Worm (Caenorhabditis elegans): ENCODE measurements around the gene T23F11.6.

DNA sequence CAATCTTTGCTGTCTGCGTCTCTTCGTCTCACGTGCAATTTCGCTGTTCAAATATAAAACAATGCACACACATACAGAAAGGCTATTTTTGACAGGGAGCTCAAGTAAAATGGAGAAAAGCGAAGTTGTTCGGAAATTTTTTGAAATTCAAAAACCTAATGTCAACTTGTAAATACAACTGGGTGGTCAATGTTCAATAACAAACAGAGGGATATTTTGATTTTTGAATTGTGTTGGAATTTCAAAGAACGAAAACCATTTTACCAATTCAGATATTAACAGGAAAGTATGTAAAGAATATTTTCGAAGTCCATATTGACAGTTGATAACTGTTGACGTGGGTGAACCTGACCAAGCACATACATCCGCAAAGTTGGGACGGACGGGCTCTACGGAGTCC lies 40.6 kb upstream of the T23F11.6 start, which contains the start of gene tag-243:
- TF ChIP-seq tbx-2 (tag; optimal IDR thresholded peaks at IDR 0.05), result no peak
- no peak for TF ChIP-seq egl-27 (tag; optimal IDR thresholded peaks at IDR 0.05)
- no peak for TF ChIP-seq ztf-11 (tag; optimal IDR thresholded peaks at IDR 0.05)
- TF ChIP-seq ceh-82 (tag; optimal IDR thresholded peaks at IDR 0.05), result no peak
- no peak for TF ChIP-seq ces-1 (GFP tag; optimal IDR thresholded peaks at IDR 0.05)
- no peak for TF ChIP-seq nhr-85 (tag)
- TF ChIP-seq vab-15 (tag; optimal IDR thresholded peaks at IDR 0.05), result no peak
- TF ChIP-seq jun-1 (tag; optimal IDR thresholded peaks at IDR 0.05), result no peak
- no peak for TF ChIP-seq ama-1 (optimal IDR thresholded peaks at IDR 0.05)
- TF ChIP-seq nhr-28 (tag; optimal IDR thresholded peaks at IDR 0.05), result no peak
- TF ChIP-seq pag-3 (tag; optimal IDR thresholded peaks at IDR 0.05; ENCODE audit: borderline replicate concordance, insufficient read depth), result no peak
- TF ChIP-seq ztf-4 (tag; optimal IDR thresholded peaks at IDR 0.05), result no peak
- TF ChIP-seq sox-4 (tag; optimal IDR thresholded peaks at IDR 0.05), result no peak
- TF ChIP-seq aha-1 (tag; optimal IDR thresholded peaks at IDR 0.05), result no peak
